Worm (Caenorhabditis elegans) whole organism, L4 larva: ENCODE data around the gene rimb-1.
A peak's percentile ranks its signal among the peaks of the same experiment; 100 is the strongest.

Experiments
- F10B5.3 ChIP-seq: sonication (generic microtip); optimal IDR thresholded peaks from 2 replicates; lab custom pipeline; 2016; ENCODE audit warnings: mild to moderate bottlenecking, missing genetic modification characterization, missing compliant biosample characterization
- F26F4.8 ChIP-seq: fragments of 200-800 bp; sonication (Bioruptor generic); conservative IDR thresholded peaks from 2 replicates; pipeline ENCODE4 v1.3.6; 2022; ENCODE audit warnings: missing genetic modification characterization, missing compliant biosample characterization
- F44E2.7 ChIP-seq: fragments of 200-800 bp; sonication (Bioruptor generic); IDR thresholded peaks from 2 replicates; pipeline ENCODE4 v2.1.2; 2022; ENCODE audit warnings: missing genetic modification characterization, missing compliant biosample characterization
- Y105C5A.15 ChIP-seq: fragments of 200-800 bp; sonication (Bioruptor generic); IDR thresholded peaks from 2 replicates; pipeline ENCODE4 v1.3.6; 2022; ENCODE audit warnings: missing genetic modification characterization, missing compliant biosample characterization
- Y48G9A.11 ChIP-seq: fragments of 200-800 bp; sonication (Bioruptor generic); IDR thresholded peaks from 2 replicates; pipeline ENCODE4 v1.3.6; 2022; ENCODE audit warnings: missing genetic modification reagents, missing genetic modification characterization, missing compliant biosample characterization
- Y75B8A.6 ChIP-seq: fragments of 200-800 bp; sonication (Bioruptor generic); IDR thresholded peaks from 2 replicates; pipeline ENCODE4 v1.3.6; 2022; ENCODE audit warnings: missing genetic modification reagents, missing genetic modification characterization, missing compliant biosample characterization
- ZK546.5 ChIP-seq, 2 experiments: sonication (generic microtip); optimal IDR thresholded peaks; 2 replicates each; lab custom pipeline; 2017; ENCODE audit warnings: missing biosample characterization in 2 of 2, missing genetic modification characterization in 2 of 2
- aha-1 ChIP-seq: fragments of 150-350 bp; peaks from one replicate; lab custom pipeline; 2014; ENCODE audit warnings: missing biosample characterization, missing genetic modification characterization
- arid-1 ChIP-seq: fragments of 200-800 bp; sonication (Bioruptor generic); conservative IDR thresholded peaks from 2 replicates; pipeline ENCODE4 v1.3.6; 2022; ENCODE audit warnings: missing genetic modification reagents, missing genetic modification characterization, missing compliant biosample characterization
- attf-4 ChIP-seq: sonication (generic microtip); optimal IDR thresholded peaks from 3 replicates; lab custom pipeline; 2017; ENCODE audit warnings: missing biosample characterization, missing genetic modification characterization
- ceh-32 ChIP-seq: sonication (generic microtip); optimal IDR thresholded peaks from 2 replicates; lab custom pipeline; 2016; ENCODE audit warnings: mild to moderate bottlenecking, missing genetic modification characterization, missing compliant biosample characterization; ENCODE audit not compliant: poor library complexity
- dmd-6 ChIP-seq: fragments of 200-800 bp; sonication (Bioruptor generic); IDR thresholded peaks from 2 replicates; pipeline ENCODE4 v1.3.6; 2022; ENCODE audit warnings: missing genetic modification reagents, missing genetic modification characterization, missing compliant biosample characterization
- dmd-9 ChIP-seq: fragments of 200-800 bp; sonication (Bioruptor generic); IDR thresholded peaks from 2 replicates; pipeline ENCODE4 v1.3.6; 2022; ENCODE audit warnings: missing genetic modification reagents, missing genetic modification characterization, missing compliant biosample characterization
- dpl-1 ChIP-seq: fragments of 150-350 bp; optimal IDR thresholded peaks from 2 replicates; lab custom pipeline; 2014; ENCODE audit warnings: missing biosample characterization, missing genetic modification reagents, missing genetic modification characterization
- duxl-1 ChIP-seq: sonication (generic microtip); optimal IDR thresholded peaks from 2 replicates; lab custom pipeline; 2016; ENCODE audit warnings: mild to moderate bottlenecking, missing genetic modification characterization, moderate library complexity, missing compliant biosample characterization; ENCODE audit not compliant: poor library complexity
- dve-1 ChIP-seq: sonication (generic microtip); optimal IDR thresholded peaks from 2 replicates; lab custom pipeline; 2017; ENCODE audit warnings: antibody characterized with exemption, mild to moderate bottlenecking, missing genetic modification characterization, missing compliant biosample characterization; ENCODE audit not compliant: insufficient read depth
- egl-27 ChIP-seq: sonication (generic microtip); optimal IDR thresholded peaks from 3 replicates; lab custom pipeline; 2017; ENCODE audit warnings: missing biosample characterization, missing genetic modification reagents, missing genetic modification characterization
- egl-43 ChIP-seq: fragments of 200-800 bp; sonication (Bioruptor generic); IDR thresholded peaks from 2 replicates; pipeline ENCODE4 v1.3.6; 2022; ENCODE audit warnings: missing genetic modification reagents, missing genetic modification characterization, missing compliant biosample characterization
- fkh-10 ChIP-seq: fragments of 150-350 bp; optimal IDR thresholded peaks from 2 replicates; lab custom pipeline; 2014; ENCODE audit warnings: missing biosample characterization, missing genetic modification reagents, missing genetic modification characterization
- hif-1 ChIP-seq, 2 experiments: sonication (generic microtip); optimal IDR thresholded peaks; 2 replicates each; lab custom pipeline; 2016 to 2017; ENCODE audit warnings: missing compliant biosample characterization in 2 of 2, missing genetic modification characterization in 2 of 2, missing genetic modification reagents in 2 of 2, missing genotype in 2 of 2, mild to moderate bottlenecking in 1 of 2
- hlh-11 ChIP-seq: fragments of 200-800 bp; sonication (Bioruptor generic); optimal IDR thresholded peaks from 2 replicates; lab custom pipeline; 2018; ENCODE audit warnings: mild to moderate bottlenecking, missing genetic modification characterization, missing compliant biosample characterization
- hlh-30 ChIP-seq: sonication (generic microtip); optimal IDR thresholded peaks from 2 replicates; lab custom pipeline; 2017; ENCODE audit warnings: antibody characterized with exemption, mild to moderate bottlenecking, missing genetic modification characterization, missing compliant biosample characterization; ENCODE audit not compliant: insufficient read depth
- hmg-1.1 ChIP-seq: fragments of 200-800 bp; sonication (Bioruptor generic); IDR thresholded peaks from 2 replicates; pipeline ENCODE4 v1.3.6; 2022; ENCODE audit warnings: missing genetic modification reagents, missing genetic modification characterization, missing compliant biosample characterization
- lim-7 ChIP-seq: fragments of 200-800 bp; sonication (Bioruptor generic); IDR thresholded peaks from 2 replicates; pipeline ENCODE4 v1.3.6; 2022; ENCODE audit warnings: missing genetic modification characterization, missing compliant biosample characterization
- lin-1 ChIP-seq: fragments of 200-800 bp; sonication (Bioruptor generic); IDR thresholded peaks from 2 replicates; pipeline ENCODE4 v1.3.6; 2022; ENCODE audit warnings: missing genetic modification reagents, missing genetic modification characterization, missing compliant biosample characterization
- lin-13 ChIP-seq: fragments of 150-350 bp; optimal IDR thresholded peaks from 2 replicates; lab custom pipeline; 2014; ENCODE audit warnings: missing biosample characterization, missing genetic modification reagents, missing genetic modification characterization
- lin-29 ChIP-seq: fragments of 200-800 bp; sonication (Bioruptor generic); IDR thresholded peaks from 2 replicates; pipeline ENCODE4 v1.3.6; 2022; ENCODE audit warnings: missing genetic modification reagents, missing genetic modification characterization, missing compliant biosample characterization
- lin-39 ChIP-seq: fragments of 150-350 bp; optimal IDR thresholded peaks from 2 replicates; lab custom pipeline; 2014; ENCODE audit warnings: missing biosample characterization, missing genetic modification reagents, missing genetic modification characterization
- madf-5 ChIP-seq, 2 experiments: fragments of 200-800 bp; sonication (Bioruptor generic); IDR thresholded peaks; 2 replicates each; pipeline ENCODE4 v1.3.6; 2022; ENCODE audit warnings: missing compliant biosample characterization in 2 of 2, missing genetic modification characterization in 2 of 2
- mdl-1 ChIP-seq, 2 experiments: fragments of 150-350 bp in 1 of 2; sonication (generic microtip) in 1 of 2; optimal IDR thresholded peaks; 2 replicates each; lab custom pipeline; 2014 to 2017; ENCODE audit warnings: missing biosample characterization in 2 of 2, missing genetic modification characterization in 2 of 2
- mxl-2 ChIP-seq: fragments of 200-800 bp; sonication (Bioruptor generic); conservative IDR thresholded peaks from 2 replicates; pipeline ENCODE4 v1.3.6; 2022; ENCODE audit warnings: missing genetic modification reagents, missing genetic modification characterization, missing compliant biosample characterization
- mxl-3 ChIP-seq: fragments of 200-800 bp; sonication (Bioruptor generic); optimal IDR thresholded peaks from 2 replicates; lab custom pipeline; 2018; ENCODE audit warnings: mild to moderate bottlenecking, missing genetic modification characterization, missing compliant biosample characterization
- nhr-25 ChIP-seq: sonication (generic microtip); optimal IDR thresholded peaks from 2 replicates; lab custom pipeline; 2017; ENCODE audit warnings: missing genetic modification characterization, mild to moderate bottlenecking, missing compliant biosample characterization, antibody characterized with exemption, moderate library complexity, borderline replicate concordance; ENCODE audit not compliant: insufficient read depth
- nhr-41 ChIP-seq: fragments of 200-800 bp; sonication (Bioruptor generic); IDR thresholded peaks from 2 replicates; pipeline ENCODE4 v1.3.6; 2022; ENCODE audit warnings: missing genetic modification reagents, missing genetic modification characterization, missing compliant biosample characterization
- pha-4 ChIP-seq, 2 experiments: fragments of 150-350 bp in 1 of 2; fragments of 200-800 bp in 1 of 2; sonication (Bioruptor generic) in 1 of 2; IDR thresholded peaks in 1 of 2; optimal IDR thresholded peaks in 1 of 2; 2 replicates each; pipeline versions ENCODE4 v1.3.6 to Lab custom; 2014 to 2022; ENCODE audit warnings: missing genetic modification characterization in 2 of 2, missing genetic modification reagents in 2 of 2, missing biosample characterization in 1 of 2, missing compliant biosample characterization in 1 of 2
- php-3 ChIP-seq: fragments of 200-800 bp; sonication (Bioruptor generic); IDR thresholded peaks from 2 replicates; pipeline ENCODE4 v1.3.6; 2022; ENCODE audit warnings: missing genetic modification reagents, missing genetic modification characterization, missing compliant biosample characterization
- rbr-2 ChIP-seq: sonication (generic microtip); optimal IDR thresholded peaks from 2 replicates; lab custom pipeline; 2016; ENCODE audit warnings: missing genotype, missing genetic modification characterization, missing compliant biosample characterization
- set-16 ChIP-seq: fragments of 200-800 bp; sonication (Bioruptor generic); IDR thresholded peaks from 2 replicates; pipeline ENCODE4 v1.3.6; 2022; ENCODE audit warnings: missing genetic modification reagents, missing genetic modification characterization, missing compliant biosample characterization
- spr-1 ChIP-seq: sonication (generic microtip); optimal IDR thresholded peaks from 2 replicates; lab custom pipeline; 2016; ENCODE audit warnings: mild to moderate bottlenecking, missing genetic modification characterization, missing compliant biosample characterization
- tra-1 ChIP-seq: fragments of 200-800 bp; sonication (Bioruptor generic); IDR thresholded peaks from 2 replicates; pipeline ENCODE4 v1.3.6; 2022; ENCODE audit warnings: missing genetic modification reagents, missing genetic modification characterization, missing compliant biosample characterization
- unc-39 ChIP-seq: sonication (generic microtip); optimal IDR thresholded peaks from 2 replicates; lab custom pipeline; 2017; ENCODE audit warnings: missing biosample characterization, missing genetic modification characterization
- unc-62 ChIP-seq, 3 experiments: fragments of 150-350 bp in 1 of 3; sonication (generic microtip); optimal IDR thresholded peaks in 2 of 3; peaks in 1 of 3; 1 replicate in 1 of 3; 2 replicates in 2 of 3; lab custom pipeline; 2014 to 2017; ENCODE audit warnings: missing biosample characterization in 3 of 3, missing genetic modification characterization in 3 of 3, missing genetic modification reagents in 3 of 3, missing genotype in 1 of 3
- zag-1 ChIP-seq: fragments of 150-350 bp; optimal IDR thresholded peaks from 2 replicates; lab custom pipeline; 2014; ENCODE audit warnings: missing biosample characterization, missing genetic modification characterization
- zfp-2 ChIP-seq: sonication (generic microtip); optimal IDR thresholded peaks from 2 replicates; lab custom pipeline; 2016; ENCODE audit warnings: mild to moderate bottlenecking, missing genetic modification characterization, missing compliant biosample characterization

The rimb-1 gene

ce11 chrIII:1819049-1819597 lies 31.0 kb downstream of the rimb-1 start (continued):
- TF ChIP-seq dmd-6 (GFP tag; lab: Robert Waterston, UW): peak; percentile 36
- peak; percentile 70 for TF ChIP-seq dve-1 (tag; lab: Kevin White, UChicago)
- TF ChIP-seq dmd-9 (GFP tag; lab: Robert Waterston, UW): no peak
- no peak for TF ChIP-seq arid-1 (GFP tag; lab: Robert Waterston, UW)
- TF ChIP-seq spr-1 (tag; lab: Kevin White, UChicago): no peak
- no peak for TF ChIP-seq Y105C5A.15 (GFP tag; lab: Robert Waterston, UW)
- peak; percentile 40 for TF ChIP-seq dpl-1
- peak; percentile 60 for TF ChIP-seq hlh-30 (tag; lab: Kevin White, UChicago)
- no peak for TF ChIP-seq attf-4 (tag; lab: Kevin White, UChicago)
- no peak for TF ChIP-seq F26F4.8 (GFP tag; lab: Robert Waterston, UW)
- TF ChIP-seq pha-4 (GFP tag; IDR thresholded peaks at IDR 0.05; lab: Robert Waterston, UW): no peak
- TF ChIP-seq pha-4 (tag; optimal IDR thresholded peaks at IDR 0.05; lab: Kevin White, UChicago): no peak
- no peak for TF ChIP-seq F44E2.7 (GFP tag; lab: Robert Waterston, UW)
- no peak for TF ChIP-seq madf-5 (GFP tag; IDR thresholded peaks at IDR 0.05; lab: Robert Waterston, UW)
- no peak for TF ChIP-seq aha-1
- no peak for TF ChIP-seq duxl-1 (tag; lab: Kevin White, UChicago)
- no peak for TF ChIP-seq mxl-3 (GFP tag; lab: Kevin White, UChicago)
- no peak for TF ChIP-seq fkh-10 (GFP tag; lab: Kevin White, UChicago)
- peak; percentile 59 for TF ChIP-seq hlh-11 (tag; lab: Kevin White, UChicago)

ce11 chrIII:1824264-1824922 lies 36.3 kb downstream of the rimb-1 start, which contains the start of the genes pvf-1 and Y39A3CL.7:
Gene pvf-1 (minus strand): TSS chrIII:1824314.
Gene Y39A3CL.7 (plus strand): TSS chrIII:1824919.
- no peak for TF ChIP-seq egl-43 (GFP tag; lab: Robert Waterston, UW)
- no peak for TF ChIP-seq nhr-25 (tag; lab: Kevin White, UChicago)
- no peak for TF ChIP-seq ceh-32
- no peak for TF ChIP-seq mdl-1 (tag; optimal IDR thresholded peaks at IDR 0.05; lab: Kevin White, UChicago)
- TF ChIP-seq zfp-2: no peak
- no peak for TF ChIP-seq Y48G9A.11 (GFP tag; lab: Robert Waterston, UW)
- no peak for TF ChIP-seq F10B5.3 (tag; lab: Kevin White, UChicago)
- no peak for TF ChIP-seq egl-27 (tag; lab: Kevin White, UChicago)
- no peak for TF ChIP-seq fkh-10 (GFP tag; lab: Kevin White, UChicago)
- TF ChIP-seq attf-4 (tag; lab: Kevin White, UChicago): no peak
- TF ChIP-seq lim-7 (GFP tag; lab: Robert Waterston, UW): no peak
- no peak for TF ChIP-seq php-3 (GFP tag; lab: Robert Waterston, UW)
- no peak for TF ChIP-seq lin-1 (GFP tag; lab: Robert Waterston, UW)
- TF ChIP-seq unc-62 (GFP tag; optimal IDR thresholded peaks at IDR 0.05 in 1 of 2; lab: Kevin White, UChicago): peak in 1 of 2 experiments; percentile 77
- TF ChIP-seq unc-62 (tag; optimal IDR thresholded peaks at IDR 0.05; lab: Kevin White, UChicago): no peak
- TF ChIP-seq hlh-30 (tag; lab: Kevin White, UChicago): no peak
- TF ChIP-seq zag-1 (tag; lab: Kevin White, UChicago): no peak
- TF ChIP-seq ZK546.5 (tag; optimal IDR thresholded peaks at IDR 0.05; lab: Kevin White, UChicago): no peak
- TF ChIP-seq mxl-2 (GFP tag; lab: Robert Waterston, UW): no peak
- peak; percentile 92 for TF ChIP-seq aha-1
- TF ChIP-seq lin-39 (tag; lab: Kevin White, UChicago): no peak
- TF ChIP-seq lin-29 (GFP tag; lab: Robert Waterston, UW): no peak
- TF ChIP-seq tra-1 (GFP tag; lab: Robert Waterston, UW): no peak
- TF ChIP-seq hmg-1.1: peak; percentile 60
- TF ChIP-seq rbr-2: peak; percentile 11
- peak; percentile 68 for TF ChIP-seq lin-13 (GFP tag; lab: Kevin White, UChicago)
- no peak for TF ChIP-seq arid-1 (GFP tag; lab: Robert Waterston, UW)
- TF ChIP-seq nhr-41 (GFP tag; lab: Robert Waterston, UW): no peak
- no peak for TF ChIP-seq hif-1 (tag; optimal IDR thresholded peaks at IDR 0.05; lab: Kevin White, UChicago)
- no peak for TF ChIP-seq unc-39
- peak; percentile 20 for TF ChIP-seq dve-1 (tag; lab: Kevin White, UChicago)
- TF ChIP-seq Y75B8A.6 (GFP tag; lab: Robert Waterston, UW): no peak
- TF ChIP-seq spr-1 (tag; lab: Kevin White, UChicago): no peak
- TF ChIP-seq set-16 (GFP tag; lab: Robert Waterston, UW): no peak
